2 fruit fly cellular contexts compared by ENCODE assay signal in genomic region chr3R:4241776-4242175, dm6.
A peak's percentile ranks its signal among the peaks of the same experiment; 100 is the strongest.
TF ChIP-seq lines count a peak whose summit lies in the region.

No protein-coding gene starts in this region.

- no peak for TF ChIP-seq CTCF in whole organism, embryonic (GFP tag; optimal IDR thresholded peaks at IDR 0.05; lab: Kevin White, UChicago)

TF ChIP-seq in whole organism, embryonic, 481 proteins besides CTCF, POLR2A, EP300 and RAD21:
- TF ChIP-seq Trl (optimal IDR thresholded peaks at IDR 0.05; lab: Kevin White, UChicago) (no peak), Trl (GFP tag; optimal IDR thresholded peaks at IDR 0.05; lab: Kevin White, UChicago) (no peak), lov (optimal IDR thresholded peaks at IDR 0.05; lab: Kevin White, UChicago) (no peak), lov (GFP tag; IDR thresholded peaks at IDR 0.05; lab: Robert Waterston, UW) (no peak), sens (GFP tag; lab: Kevin White, UChicago) (peak; percentile 8), CG14014 (GFP tag; IDR thresholded peaks at IDR 0.05; lab: Robert Waterston, UW) (0 out of 2 replicates have a peak, but pooled peaks have one; percentile 18), cwo (GFP tag; optimal IDR thresholded peaks at IDR 0.05; lab: Kevin White, UChicago) (peak; percentile 56), Med (GFP tag; lab: Kevin White, UChicago) (peak; percentile 55), sna (GFP tag; IDR thresholded peaks at IDR 0.05; lab: Robert Waterston, UW; ENCODE audit: partially characterized antibody) (0 out of 2 replicates have a peak, but pooled peaks have one; percentile 6), Hr78 (GFP tag; optimal IDR thresholded peaks at IDR 0.05; lab: Kevin White, UChicago) (peak in 1 of 2 experiments; percentile 78), ftz-f1 (GFP tag; optimal IDR thresholded peaks at IDR 0.05; lab: Kevin White, UChicago) (peak; percentile 23), sug (tag; optimal IDR thresholded peaks at IDR 0.05; lab: Kevin White, UChicago) (peak; percentile 67), CG32772 (GFP tag; IDR thresholded peaks at IDR 0.05; lab: Robert Waterston, UW) (no peak), Ets65A (GFP tag; lab: Kevin White, UChicago) (peak; percentile 20)

TF ChIP-seq in whole organism, prepupa, 60 proteins besides CTCF, POLR2A, EP300 and RAD21:
- no peak for TF ChIP-seq eg (GFP tag; IDR thresholded peaks at IDR 0.05; lab: Robert Waterston, UW)
- TF ChIP-seq Smox (GFP tag; optimal IDR thresholded peaks at IDR 0.05; lab: Kevin White, UChicago) = no peak
- peak; percentile 95 for TF ChIP-seq svp (GFP tag; lab: Kevin White, UChicago)
- no peak for TF ChIP-seq pdm3 (GFP tag; optimal IDR thresholded peaks at IDR 0.05; lab: Kevin White, UChicago)
- no peak for TF ChIP-seq fd85E (GFP tag; optimal IDR thresholded peaks at IDR 0.05; lab: Kevin White, UChicago)
- no peak for TF ChIP-seq CG8632 (GFP tag; optimal IDR thresholded peaks at IDR 0.05; lab: Kevin White, UChicago)
- TF ChIP-seq Eip78C (GFP tag; lab: Kevin White, UChicago) = peak; percentile 24
- TF ChIP-seq Eip93F (GFP tag; optimal IDR thresholded peaks at IDR 0.05; lab: Kevin White, UChicago) = no peak
- no peak for TF ChIP-seq CG6276 (GFP tag; optimal IDR thresholded peaks at IDR 0.05; lab: Kevin White, UChicago)
